Fruit fly (Drosophila melanogaster): ENCODE results near the gene RpS3.

RpS3 gene

DNA sequence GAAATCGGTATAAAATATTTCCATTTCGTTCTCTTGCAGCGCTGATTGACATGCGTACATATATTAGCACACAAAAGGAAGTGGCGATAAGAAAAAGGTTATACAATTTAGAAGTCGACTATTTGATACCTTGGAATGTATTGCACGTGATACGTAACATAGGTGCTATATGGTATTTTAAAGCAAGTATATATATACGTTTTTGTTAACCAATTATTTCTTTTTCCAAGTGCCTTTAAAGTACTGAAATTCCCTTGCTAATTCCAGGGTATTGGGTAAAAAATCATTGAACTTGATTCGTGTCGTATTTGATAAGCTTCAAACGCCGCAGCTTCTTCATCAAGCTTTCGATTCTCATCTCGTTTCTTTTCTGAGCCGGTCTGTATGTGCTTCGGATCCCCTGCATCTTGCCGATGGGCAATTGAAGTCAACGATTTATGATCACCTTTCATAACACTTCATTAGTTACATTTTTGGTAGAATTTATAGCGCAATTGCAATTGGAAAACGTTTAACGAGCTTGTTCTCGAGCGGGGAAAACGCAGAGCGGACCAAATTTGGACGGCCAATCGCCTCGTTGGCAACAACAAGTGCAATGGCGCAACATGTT, 5.0 kb downstream of the RpS3 start, which contains the start of gene CG4408 (continued):
- TF ChIP-seq pdm3 (GFP tag; optimal IDR thresholded peaks at IDR 0.05) (peak; percentile 82), spab (GFP tag; optimal IDR thresholded peaks at IDR 0.05) (peak; percentile 52), CG3919 (GFP tag; optimal IDR thresholded peaks at IDR 0.05) (peak; percentile 76), CG11902 (GFP tag; optimal IDR thresholded peaks at IDR 0.05) (peak; percentile 58), CG1621 (tag; optimal IDR thresholded peaks at IDR 0.05) (peak; percentile 49), vri (GFP tag; optimal IDR thresholded peaks at IDR 0.05) (peak; percentile 89), CG8119 (GFP tag; IDR thresholded peaks at IDR 0.05) (peak; percentile 51; the same call in 2 of the 3 replicates), CG31627 (GFP tag; optimal IDR thresholded peaks at IDR 0.05) (peak; percentile 94), CG15336 (GFP tag; IDR thresholded peaks at IDR 0.05) (peak; percentile 68), CG6163 (GFP tag; IDR thresholded peaks at IDR 0.05) (peak; percentile 83), dac (GFP tag; optimal IDR thresholded peaks at IDR 0.05) (no peak), fd85E (GFP tag; optimal IDR thresholded peaks at IDR 0.05) (peak; percentile 37), Ets96B (tag; optimal IDR thresholded peaks at IDR 0.05) (peak; percentile 77), CG8319 (GFP tag; optimal IDR thresholded peaks at IDR 0.05) (peak; percentile 71), CG8632 (GFP tag; optimal IDR thresholded peaks at IDR 0.05) (peak; percentile 56), Sox15 (GFP tag; optimal IDR thresholded peaks at IDR 0.05) (peak; percentile 69), eg (GFP tag; IDR thresholded peaks at IDR 0.05) (peak; percentile 76), CG11294 (GFP tag; IDR thresholded peaks at IDR 0.05) (peak; percentile 43; the same call in 1 of the 2 replicates), CG4318 (GFP tag; optimal IDR thresholded peaks at IDR 0.05) (peak; percentile 29), CG7368 (GFP tag; optimal IDR thresholded peaks at IDR 0.05) (peak; percentile 75), CG6808 (GFP tag; optimal IDR thresholded peaks at IDR 0.05) (peak; percentile 59), Blimp-1 (GFP tag; optimal IDR thresholded peaks at IDR 0.05) (peak; percentile 71), CG10631 (GFP tag; optimal IDR thresholded peaks at IDR 0.05) (peak; percentile 73), fkh (GFP tag; optimal IDR thresholded peaks at IDR 0.05) (no peak), Lpt (GFP tag; optimal IDR thresholded peaks at IDR 0.05) (peak; percentile 41), net (GFP tag; optimal IDR thresholded peaks at IDR 0.05) (peak; percentile 61), Hr4 (GFP tag; optimal IDR thresholded peaks at IDR 0.05) (peak; percentile 76), Sox14 (GFP tag; optimal IDR thresholded peaks at IDR 0.05) (peak; percentile 87), CG10669 (GFP tag; optimal IDR thresholded peaks at IDR 0.05) (peak; percentile 69), Eip75B (GFP tag; optimal IDR thresholded peaks at IDR 0.05) (peak; percentile 88), dsx (GFP tag; optimal IDR thresholded peaks at IDR 0.05; ENCODE audit: poor library complexity, severe bottlenecking) (peak; percentile 23)

DNA sequence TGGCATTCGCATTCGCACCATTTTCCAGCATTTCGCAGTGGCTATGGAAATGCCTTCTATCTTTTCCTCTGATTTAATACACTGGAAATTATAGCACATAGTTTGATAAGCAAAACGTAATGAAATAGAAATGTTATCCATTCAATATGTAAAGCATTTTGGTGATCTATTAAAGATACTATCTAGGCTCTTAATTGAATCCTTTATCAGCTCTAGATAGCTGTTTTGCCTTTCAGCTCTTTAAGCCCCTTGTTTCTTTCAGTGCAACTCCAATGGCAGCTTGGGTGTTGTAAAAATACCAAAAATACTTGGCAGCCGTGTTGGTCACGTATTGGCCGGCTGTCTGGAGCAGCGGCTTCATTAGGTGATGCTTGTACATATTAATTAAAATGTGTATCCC, 6.4 kb downstream of the RpS3 start:
- TF ChIP-seq CG8119 (GFP tag; IDR thresholded peaks at IDR 0.05) (peak; percentile 65), Smox (GFP tag; optimal IDR thresholded peaks at IDR 0.05) (no peak), net (GFP tag; optimal IDR thresholded peaks at IDR 0.05) (peak; percentile 24), CG11902 (GFP tag; optimal IDR thresholded peaks at IDR 0.05) (no peak), svp (GFP tag) (no peak), Ets96B (tag; optimal IDR thresholded peaks at IDR 0.05) (no peak), Eip78C (GFP tag) (peak; percentile 56), CG11294 (GFP tag; IDR thresholded peaks at IDR 0.05) (0 out of 2 replicates have a peak, but pooled peaks have one; percentile 24), dsx (GFP tag; optimal IDR thresholded peaks at IDR 0.05; ENCODE audit: poor library complexity, severe bottlenecking) (no peak), Gug (GFP tag; IDR thresholded peaks at IDR 0.05) (peak; percentile 30; the same call in 1 of the 2 replicates), Blimp-1 (GFP tag; optimal IDR thresholded peaks at IDR 0.05) (no peak), salr (GFP tag; optimal IDR thresholded peaks at IDR 0.05) (peak in 1 of 2 experiments; percentile 19), Hr4 (GFP tag; optimal IDR thresholded peaks at IDR 0.05) (peak; percentile 75), CG10631 (GFP tag; optimal IDR thresholded peaks at IDR 0.05) (peak; percentile 14), pdm3 (GFP tag; optimal IDR thresholded peaks at IDR 0.05) (peak; percentile 39), CG15336 (GFP tag; IDR thresholded peaks at IDR 0.05) (peak; percentile 71), Sox15 (GFP tag; optimal IDR thresholded peaks at IDR 0.05) (no peak), CG34406 (GFP tag; optimal IDR thresholded peaks at IDR 0.05) (no peak), CG4318 (GFP tag; optimal IDR thresholded peaks at IDR 0.05) (peak; percentile 44), vri (GFP tag; optimal IDR thresholded peaks at IDR 0.05) (no peak), achi (GFP tag; optimal IDR thresholded peaks at IDR 0.05) (peak; percentile 24), CG10669 (GFP tag; optimal IDR thresholded peaks at IDR 0.05) (no peak), OdsH (GFP tag; optimal IDR thresholded peaks at IDR 0.05) (peak; percentile 29), Sox102F (GFP tag; optimal IDR thresholded peaks at IDR 0.05) (no peak), cyc (GFP tag; optimal IDR thresholded peaks at IDR 0.05) (no peak), CG32006 (GFP tag; optimal IDR thresholded peaks at IDR 0.05) (peak; percentile 68), dac (GFP tag; optimal IDR thresholded peaks at IDR 0.05) (peak; percentile 53), CG6854 (GFP tag; optimal IDR thresholded peaks at IDR 0.05) (no peak), Hr38 (GFP tag; optimal IDR thresholded peaks at IDR 0.05) (no peak), eg (GFP tag; IDR thresholded peaks at IDR 0.05) (peak; percentile 58), CG3919 (GFP tag; optimal IDR thresholded peaks at IDR 0.05) (peak; percentile 12), CG6276 (GFP tag; optimal IDR thresholded peaks at IDR 0.05) (peak; percentile 41), fkh (GFP tag; optimal IDR thresholded peaks at IDR 0.05) (no peak), Sox14 (GFP tag; optimal IDR thresholded peaks at IDR 0.05) (peak; percentile 3), CG11762 (GFP tag; optimal IDR thresholded peaks at IDR 0.05; ENCODE audit: insufficient read depth) (no peak), Lpt (GFP tag; optimal IDR thresholded peaks at IDR 0.05) (no peak)
